Worm (Caenorhabditis elegans) whole organism, mixed stage, embryonic: ENCODE data around the gene trap-4.

Experiments
- M03D4.4 ChIP-seq: sonication (generic microtip); optimal IDR thresholded peaks from 2 replicates; lab custom pipeline; 2017; ENCODE audit warnings: mild to moderate bottlenecking, missing genetic modification characterization, missing compliant biosample characterization
- elt-3 ChIP-seq: fragments of 150-350 bp; optimal IDR thresholded peaks from 2 replicates; lab custom pipeline; 2014; ENCODE audit warnings: missing biosample characterization, missing genetic modification characterization

DNA sequence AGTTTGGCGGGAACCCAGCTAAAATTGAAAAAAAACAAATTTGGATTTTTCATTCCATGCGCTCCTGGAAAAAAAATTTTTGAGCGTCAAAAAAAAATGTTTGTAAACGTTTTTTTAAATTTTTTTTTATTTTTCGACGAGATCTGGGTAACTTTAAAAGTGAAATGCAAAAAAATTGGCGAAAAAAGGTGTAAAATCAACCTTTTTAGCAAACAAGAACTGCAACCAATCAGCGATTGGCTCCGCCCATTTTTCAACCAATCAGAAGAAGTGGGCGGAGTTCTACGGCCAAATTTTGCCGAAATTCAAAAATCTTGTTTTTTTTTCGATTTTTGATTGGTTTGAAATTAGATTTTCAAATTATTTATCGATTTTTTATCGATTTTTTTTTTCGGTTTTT is 25.0 kb upstream of the trap-4 start:
- TF ChIP-seq M03D4.4, result no peak
- TF ChIP-seq elt-3 (tag; lab: Kevin White, UChicago), result no peak
